Worm (Caenorhabditis elegans): ENCODE data around the gene Y46G5A.34.

ce11 chrII:12828863-12829262 is 52.4 kb downstream of the Y46G5A.34 start, which contains the start of gene Y46G5A.23:
- TF ChIP-seq ref-1 (GFP tag; conservative IDR thresholded peaks at IDR 0.05) (no peak), flt-1 (GFP tag; IDR thresholded peaks at IDR 0.05) (no peak), med-1 (GFP tag; optimal IDR thresholded peaks at IDR 0.05; ENCODE audit: insufficient read depth) (no peak), cog-1 (tag; optimal IDR thresholded peaks at IDR 0.05) (no peak), T22C8.4 (GFP tag; IDR thresholded peaks at IDR 0.05) (no peak), ztf-23 (GFP tag; IDR thresholded peaks at IDR 0.05) (no peak), tab-1 (GFP tag; IDR thresholded peaks at IDR 0.05) (no peak), klf-2 (GFP tag; conservative IDR thresholded peaks at IDR 0.05) (no peak), ztf-29 (GFP tag; IDR thresholded peaks at IDR 0.05) (no peak)
